Fruit fly (Drosophila melanogaster) whole organism, embryonic: Measurements from ENCODE around the gene CG31360.

Experiments
- Awh ChIP-seq: fragments of 200-800 bp; sonication (Bioruptor generic); IDR thresholded peaks from 2 replicates; pipeline ENCODE4, ENCODE4 v1.3.6; 2022; ENCODE audit warnings: missing biosample characterization, missing genetic modification characterization
- Bgb ChIP-seq: fragments of 200-800 bp; sonication (Bioruptor generic); IDR thresholded peaks from 2 replicates; pipeline ENCODE4 v1.3.6; 2022; ENCODE audit warnings: missing biosample characterization, missing genetic modification characterization; ENCODE audit not compliant: partially characterized antibody
- CG10565 ChIP-seq: fragments of 200-800 bp; sonication (Bioruptor generic); optimal IDR thresholded peaks from 3 replicates; lab custom pipeline; 2016; ENCODE audit warnings: missing biosample characterization, mild to moderate bottlenecking, missing genetic modification characterization
- CG10959 ChIP-seq: fragments of 200-800 bp; sonication (Bioruptor generic); IDR thresholded peaks from 2 replicates; pipeline ENCODE4 v1.3.6; 2022; ENCODE audit warnings: missing biosample characterization, missing genetic modification characterization
- CG11695 ChIP-seq: fragments of 200-800 bp; sonication (Bioruptor generic); IDR thresholded peaks from 3 replicates; pipeline ENCODE4 v1.3.6; 2022; ENCODE audit warnings: missing biosample characterization, missing genetic modification characterization
- CG11696 ChIP-seq: fragments of 200-800 bp; sonication (Bioruptor generic); IDR thresholded peaks from 2 replicates; pipeline ENCODE4 v1.3.6; 2022; ENCODE audit warnings: missing biosample characterization, missing genetic modification characterization
- CG12155 ChIP-seq: fragments of 200-800 bp; sonication (Bioruptor generic); optimal IDR thresholded peaks from 3 replicates; lab custom pipeline; 2016; ENCODE audit warnings: missing biosample characterization, missing genetic modification characterization
- CG12942 ChIP-seq: fragments of 200-800 bp; sonication (Bioruptor generic); optimal IDR thresholded peaks from 3 replicates; lab custom pipeline; 2016; ENCODE audit warnings: missing biosample characterization, missing genetic modification characterization
- CG13894 ChIP-seq: fragments of 200-800 bp; sonication (Bioruptor generic); optimal IDR thresholded peaks from 3 replicates; lab custom pipeline; 2018; ENCODE audit warnings: missing biosample characterization, mild to moderate bottlenecking, missing genetic modification characterization, moderate library complexity
- CG15011 ChIP-seq: fragments of 200-800 bp; sonication (Bioruptor generic); optimal IDR thresholded peaks from 3 replicates; lab custom pipeline; 2018; ENCODE audit warnings: missing biosample characterization, mild to moderate bottlenecking, missing genetic modification characterization
- CG15073 ChIP-seq: fragments of 200-800 bp; sonication (Bioruptor generic); optimal IDR thresholded peaks from 2 replicates; lab custom pipeline; 2016; ENCODE audit warnings: missing biosample characterization, missing genetic modification characterization
- CG16815 ChIP-seq: fragments of 200-800 bp; sonication (Bioruptor generic); optimal IDR thresholded peaks from 3 replicates; lab custom pipeline; 2017; ENCODE audit warnings: missing biosample characterization, mild to moderate bottlenecking, missing genetic modification characterization
- CG17186 ChIP-seq: fragments of 200-800 bp; sonication (Bioruptor generic); optimal IDR thresholded peaks from 3 replicates; lab custom pipeline; 2017; ENCODE audit warnings: missing biosample characterization, missing genetic modification reagents, missing genetic modification characterization
- CG17385 ChIP-seq: fragments of 200-800 bp; sonication (Bioruptor generic); optimal IDR thresholded peaks from 3 replicates; lab custom pipeline; 2018; ENCODE audit warnings: missing biosample characterization, mild to moderate bottlenecking, missing genetic modification characterization
- CG18764 ChIP-seq: fragments of 200-800 bp; sonication (Bioruptor generic); optimal IDR thresholded peaks from 3 replicates; lab custom pipeline; 2016; ENCODE audit warnings: missing biosample characterization, missing genetic modification characterization
- CG2199 ChIP-seq: fragments of 200-800 bp; sonication (Bioruptor generic); IDR thresholded peaks from 3 replicates; pipeline ENCODE4 v1.3.6; 2022; ENCODE audit warnings: missing biosample characterization, missing genetic modification characterization
- CG3281 ChIP-seq: fragments of 200-800 bp; sonication (Bioruptor generic); optimal IDR thresholded peaks from 3 replicates; lab custom pipeline; 2017; ENCODE audit warnings: missing biosample characterization, mild to moderate bottlenecking, missing genetic modification characterization
- CG3407 ChIP-seq: fragments of 200-800 bp; sonication (Bioruptor generic); optimal IDR thresholded peaks from 2 replicates; lab custom pipeline; 2018; ENCODE audit warnings: missing biosample characterization, mild to moderate bottlenecking, missing genetic modification characterization
- CG3995 ChIP-seq: fragments of 200-800 bp; sonication (Bioruptor generic); optimal IDR thresholded peaks from 3 replicates; lab custom pipeline; 2016; ENCODE audit warnings: missing biosample characterization, missing genetic modification characterization
- CG42726 ChIP-seq: fragments of 200-800 bp; sonication (Bioruptor generic); IDR thresholded peaks from 2 replicates; pipeline ENCODE4 v1.3.6; 2022; ENCODE audit warnings: missing biosample characterization, missing genetic modification characterization; ENCODE audit not compliant: partially characterized antibody
- CG43689 ChIP-seq: fragments of 200-800 bp; sonication (Bioruptor generic); IDR thresholded peaks from 2 replicates; pipeline ENCODE4 v1.3.6; 2022; ENCODE audit warnings: missing biosample characterization, missing genetic modification characterization
- CG6254 ChIP-seq: fragments of 200-800 bp; sonication (Bioruptor generic); optimal IDR thresholded peaks from 3 replicates; lab custom pipeline; 2017; ENCODE audit warnings: mild to moderate bottlenecking, missing biosample characterization, missing genetic modification reagents, missing genetic modification characterization
- CG6765 ChIP-seq: fragments of 200-800 bp; sonication (Bioruptor generic); optimal IDR thresholded peaks from 3 replicates; lab custom pipeline; 2017; ENCODE audit warnings: missing biosample characterization, mild to moderate bottlenecking, missing genetic modification characterization
- CG8281 ChIP-seq: fragments of 200-800 bp; sonication (Bioruptor generic); optimal IDR thresholded peaks from 2 replicates; lab custom pipeline; 2018; ENCODE audit warnings: missing biosample characterization, mild to moderate bottlenecking, missing genetic modification characterization, moderate library complexity
- CG8478 ChIP-seq: fragments of >200 bp; optimal IDR thresholded peaks from 2 replicates; lab custom pipeline; 2018
- CG8944 ChIP-seq: fragments of 200-800 bp; sonication (Bioruptor generic); optimal IDR thresholded peaks from 3 replicates; lab custom pipeline; 2016; ENCODE audit warnings: missing biosample characterization, missing genetic modification characterization
- Ets97D ChIP-seq: fragments of 200-800 bp; sonication (Bioruptor generic); optimal IDR thresholded peaks from 3 replicates; lab custom pipeline; 2016; ENCODE audit warnings: missing biosample characterization, missing genetic modification characterization
- HHEX ChIP-seq: fragments of 200-800 bp; sonication (Bioruptor generic); optimal IDR thresholded peaks from 3 replicates; lab custom pipeline; 2017; ENCODE audit warnings: missing biosample characterization, mild to moderate bottlenecking, missing genetic modification characterization, missing genetic modification reagents
- MESR4 ChIP-seq: fragments of 200-800 bp; sonication (Bioruptor generic); optimal IDR thresholded peaks from 2 replicates; lab custom pipeline; 2018; ENCODE audit warnings: missing biosample characterization, mild to moderate bottlenecking, missing genetic modification characterization, moderate library complexity
- Max ChIP-seq: fragments of 200-800 bp; sonication (Bioruptor generic); optimal IDR thresholded peaks from 2 replicates; lab custom pipeline; 2016; ENCODE audit warnings: missing biosample characterization, mild to moderate bottlenecking, missing genetic modification characterization
- Meics ChIP-seq: fragments of 200-800 bp; sonication (Bioruptor generic); optimal IDR thresholded peaks from 2 replicates; lab custom pipeline; 2017; ENCODE audit warnings: missing biosample characterization, mild to moderate bottlenecking, missing genetic modification characterization
- Mes4 ChIP-seq: fragments of 200-800 bp; sonication (Bioruptor generic); optimal IDR thresholded peaks from 2 replicates; lab custom pipeline; 2016; ENCODE audit warnings: missing biosample characterization, missing genetic modification characterization
- Oli ChIP-seq: fragments of 200-800 bp; sonication (Bioruptor generic); optimal IDR thresholded peaks from 2 replicates; lab custom pipeline; 2018; ENCODE audit warnings: missing biosample characterization, mild to moderate bottlenecking, missing genetic modification characterization, moderate library complexity
- Sox100B ChIP-seq: fragments of 200-800 bp; sonication (Bioruptor generic); optimal IDR thresholded peaks from 3 replicates; lab custom pipeline; 2018; ENCODE audit warnings: missing biosample characterization, mild to moderate bottlenecking, missing genetic modification characterization
- chn ChIP-seq: fragments of 200-800 bp; sonication (Bioruptor generic); optimal IDR thresholded peaks from 2 replicates; lab custom pipeline; 2016; ENCODE audit warnings: missing biosample characterization, missing genetic modification characterization
- corto ChIP-seq: fragments of 200-800 bp; sonication (Bioruptor generic); optimal IDR thresholded peaks from 2 replicates; lab custom pipeline; 2016; ENCODE audit warnings: missing biosample characterization, mild to moderate bottlenecking, missing genetic modification characterization, moderate library complexity
- dmrt99B ChIP-seq: fragments of 200-800 bp; sonication (Bioruptor generic); optimal IDR thresholded peaks from 2 replicates; lab custom pipeline; 2018; ENCODE audit warnings: missing biosample characterization, mild to moderate bottlenecking, missing genetic modification characterization, moderate library complexity
- emc ChIP-seq: fragments of 200-800 bp; sonication (Bioruptor generic); optimal IDR thresholded peaks from 2 replicates; lab custom pipeline; 2016; ENCODE audit warnings: missing biosample characterization, missing genetic modification characterization
- eyg ChIP-seq: fragments of 200-800 bp; sonication (Bioruptor generic); optimal IDR thresholded peaks from 3 replicates; lab custom pipeline; 2016; ENCODE audit warnings: missing biosample characterization, missing genetic modification characterization
- h ChIP-seq: fragments of >200 bp; optimal IDR thresholded peaks from 2 replicates; lab custom pipeline; 2017
- nerfin-2 ChIP-seq: fragments of 200-800 bp; sonication (Bioruptor generic); IDR thresholded peaks from 2 replicates; pipeline ENCODE4 v1.3.6; 2022; ENCODE audit warnings: missing biosample characterization, missing genetic modification characterization; ENCODE audit not compliant: partially characterized antibody
- peb ChIP-seq: fragments of 200-800 bp; sonication (Bioruptor generic); IDR thresholded peaks from 2 replicates; pipeline ENCODE4 v1.3.6; 2022; ENCODE audit warnings: missing biosample characterization, missing genetic modification characterization
- pum ChIP-seq: fragments of 200-800 bp; sonication (Bioruptor generic); optimal IDR thresholded peaks from 2 replicates; lab custom pipeline; 2016; ENCODE audit warnings: missing biosample characterization, missing genetic modification characterization
- pzg ChIP-seq: fragments of 200-800 bp; sonication (Bioruptor generic); optimal IDR thresholded peaks from 3 replicates; lab custom pipeline; 2018; ENCODE audit warnings: missing biosample characterization, mild to moderate bottlenecking, missing genetic modification characterization, moderate library complexity
- sd ChIP-seq: fragments of 200-800 bp; sonication (Bioruptor generic); optimal IDR thresholded peaks from 3 replicates; lab custom pipeline; 2018; ENCODE audit warnings: missing biosample characterization, mild to moderate bottlenecking, missing genetic modification characterization, moderate library complexity
- sim ChIP-seq: fragments of 200-800 bp; sonication (Bioruptor generic); IDR thresholded peaks from 2 replicates; pipeline ENCODE4 v1.3.6; 2022; ENCODE audit warnings: missing biosample characterization, missing genetic modification characterization
- sisA ChIP-seq: fragments of 200-800 bp; sonication (Bioruptor generic); IDR thresholded peaks from 2 replicates; pipeline ENCODE4 v1.3.6; 2022; ENCODE audit warnings: missing biosample characterization, missing genetic modification characterization
- unc-4 ChIP-seq: fragments of 200-800 bp; sonication (Bioruptor generic); IDR thresholded peaks from 2 replicates; pipeline ENCODE4 v1.3.6; 2022; ENCODE audit warnings: missing biosample characterization, missing genetic modification characterization; ENCODE audit not compliant: partially characterized antibody
- zf30C ChIP-seq: fragments of 200-800 bp; sonication (Bioruptor generic); optimal IDR thresholded peaks from 3 replicates; lab custom pipeline; 2018; ENCODE audit warnings: missing biosample characterization, mild to moderate bottlenecking, missing genetic modification characterization

CG31360 gene

DNA sequence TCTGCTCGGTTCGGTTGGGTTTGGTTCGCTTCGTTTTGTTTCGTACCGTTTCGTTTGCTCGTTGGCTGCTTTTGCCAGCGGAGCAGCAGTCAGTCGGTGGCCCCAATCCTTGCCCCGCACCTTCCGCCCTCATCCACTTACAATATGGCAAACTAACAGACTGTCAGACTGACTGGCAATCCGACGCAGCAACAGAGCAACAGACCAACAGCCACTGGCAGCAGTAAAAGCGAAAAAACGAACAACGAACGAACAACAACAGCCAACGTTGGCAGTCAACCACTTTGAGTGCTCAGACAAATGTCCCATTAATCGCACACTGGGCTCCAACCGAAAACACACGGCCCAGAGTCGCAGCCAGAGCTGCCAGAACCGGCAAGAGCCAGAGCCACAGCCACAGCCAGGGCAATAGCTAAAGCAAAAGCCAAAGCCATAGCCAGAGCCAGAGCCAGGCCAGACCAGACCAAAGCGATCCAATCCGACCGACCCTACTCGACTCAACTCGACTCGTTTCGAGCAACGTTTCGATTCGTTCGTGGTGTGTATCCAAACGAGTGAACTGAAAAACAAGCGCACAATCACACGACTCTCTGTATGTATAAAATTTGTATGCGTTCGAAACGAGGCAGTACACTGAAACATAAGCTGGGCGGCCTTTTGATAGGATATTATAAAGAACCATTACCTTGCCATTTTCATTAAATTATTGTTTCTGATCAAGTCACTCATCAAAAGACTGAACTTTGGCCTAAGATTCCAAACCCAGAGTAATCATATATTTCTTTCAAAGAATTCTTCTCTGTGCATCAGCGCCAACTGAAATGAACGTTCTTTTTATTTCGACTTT lies 19.0 kb downstream of the CG31360 start (continued):
- TF ChIP-seq CG16815 (GFP tag; lab: Kevin White, UChicago), result peak; percentile 98
- TF ChIP-seq nerfin-2 (GFP tag; lab: Robert Waterston, UW), result no peak
- TF ChIP-seq Meics (GFP tag; lab: Kevin White, UChicago), result peak; percentile 99
- peak; percentile 82 for TF ChIP-seq CG3995 (GFP tag; lab: Kevin White, UChicago)
- TF ChIP-seq sd (tag; lab: Kevin White, UChicago), result peak; percentile 95
- TF ChIP-seq Bgb (GFP tag; lab: Robert Waterston, UW), result no peak; the same call in 1 of the 2 replicates
- peak; percentile 96 for TF ChIP-seq Ets97D (GFP tag; lab: Kevin White, UChicago)
- peak; percentile 98 for TF ChIP-seq CG15011 (GFP tag; lab: Kevin White, UChicago)
- TF ChIP-seq CG11695 (GFP tag; lab: Robert Waterston, UW), result peak; percentile 99
- peak; percentile 97 for TF ChIP-seq CG3407 (GFP tag; lab: Kevin White, UChicago)
- TF ChIP-seq unc-4 (GFP tag; lab: Robert Waterston, UW), result no peak
- peak; percentile 99 for TF ChIP-seq Oli (tag; lab: Kevin White, UChicago)
- TF ChIP-seq CG8944 (GFP tag; lab: Kevin White, UChicago), result peak; percentile 99
- peak; percentile 98 for TF ChIP-seq Sox100B (GFP tag; lab: Kevin White, UChicago)
- TF ChIP-seq pzg, result peak; percentile 25
- TF ChIP-seq eyg (GFP tag; lab: Kevin White, UChicago), result peak; percentile 99
- TF ChIP-seq CG10959, result peak; percentile 96
- TF ChIP-seq CG17186 (GFP tag; lab: Kevin White, UChicago), result peak; percentile 92
- TF ChIP-seq HHEX (GFP tag; lab: Kevin White, UChicago), result peak; percentile 99
- peak; percentile 98 for TF ChIP-seq CG17385
- TF ChIP-seq CG8281 (tag; lab: Kevin White, UChicago), result peak; percentile 91
- peak; percentile 99 for TF ChIP-seq sisA (GFP tag; lab: Robert Waterston, UW)
- peak; percentile 83 for TF ChIP-seq CG13894 (tag; lab: Kevin White, UChicago)
- peak; percentile 98 for TF ChIP-seq CG3281 (GFP tag; lab: Kevin White, UChicago)
- TF ChIP-seq Max, result peak; percentile 99
- TF ChIP-seq Mes4, result peak; percentile 99
- peak; percentile 99 for TF ChIP-seq CG18764 (GFP tag; lab: Kevin White, UChicago)
- TF ChIP-seq CG12942 (GFP tag; lab: Kevin White, UChicago), result peak; percentile 99
- peak; percentile 99 for TF ChIP-seq chn (GFP tag; lab: Kevin White, UChicago)
- TF ChIP-seq emc (GFP tag; lab: Kevin White, UChicago), result peak; percentile 98
- peak; percentile 99 for TF ChIP-seq dmrt99B (tag; lab: Kevin White, UChicago)
- TF ChIP-seq h (lab: Kevin White, UChicago), result no peak
- TF ChIP-seq zf30C (GFP tag; lab: Kevin White, UChicago), result peak; percentile 89
- peak; percentile 97 for TF ChIP-seq CG11696
- peak; percentile 100 for TF ChIP-seq corto (GFP tag; lab: Kevin White, UChicago)
- TF ChIP-seq CG15073 (GFP tag; lab: Kevin White, UChicago), result peak; percentile 91
- TF ChIP-seq CG2199 (GFP tag; lab: Robert Waterston, UW), result peak; percentile 99
- no peak for TF ChIP-seq CG8478
- TF ChIP-seq MESR4, result peak; percentile 86
- TF ChIP-seq sim (GFP tag; lab: Robert Waterston, UW), result peak; percentile 99
- TF ChIP-seq CG12155 (GFP tag; lab: Kevin White, UChicago), result peak; percentile 98
- TF ChIP-seq pum (GFP tag; lab: Kevin White, UChicago), result peak; percentile 99
- no peak for TF ChIP-seq CG42726 (GFP tag; lab: Robert Waterston, UW)
- peak; percentile 95 for TF ChIP-seq CG6765 (GFP tag; lab: Kevin White, UChicago)
- peak; percentile 98 for TF ChIP-seq CG6254 (GFP tag; lab: Kevin White, UChicago)
- TF ChIP-seq peb (GFP tag; lab: Robert Waterston, UW), result peak; percentile 99
- TF ChIP-seq CG43689 (GFP tag; lab: Robert Waterston, UW), result peak; percentile 98
- TF ChIP-seq CG10565 (GFP tag; lab: Kevin White, UChicago), result peak; percentile 98
- TF ChIP-seq Awh, result peak; percentile 99
